Worm (Caenorhabditis elegans): ENCODE data around the gene fbxa-113.

DNA sequence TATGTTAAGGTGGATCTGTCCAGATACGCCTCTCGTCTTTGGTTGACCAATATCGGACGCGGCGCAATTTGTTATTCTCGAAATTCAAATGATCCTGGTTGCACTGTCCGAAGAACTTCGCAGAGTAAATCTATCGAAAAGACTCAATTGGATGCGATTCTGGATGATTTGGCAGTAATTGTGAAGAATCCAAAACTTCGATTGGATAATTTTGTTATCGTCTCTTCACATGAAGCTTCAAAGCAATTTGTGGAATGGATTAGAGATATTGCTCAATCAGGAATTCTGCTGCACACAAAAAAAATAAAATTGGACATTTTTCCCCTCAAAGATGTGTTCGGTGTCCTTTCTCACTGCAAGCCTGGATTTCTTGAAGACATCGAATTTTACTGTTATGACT, 3.5 kb upstream of the fbxa-113 start:
- TF ChIP-seq sdz-12 (GFP tag; optimal IDR thresholded peaks at IDR 0.05) = no peak
- TF ChIP-seq nhr-10 (tag; optimal IDR thresholded peaks at IDR 0.05) = no peak
- no peak for TF ChIP-seq ceh-82 (tag; optimal IDR thresholded peaks at IDR 0.05)
- TF ChIP-seq Y75B8A.6 (GFP tag; IDR thresholded peaks at IDR 0.05) = no peak
- no peak for TF ChIP-seq aly-2 (tag; optimal IDR thresholded peaks at IDR 0.05)
- TF ChIP-seq skn-1 (tag; optimal IDR thresholded peaks at IDR 0.05) = no peak
- TF ChIP-seq lin-15B (tag; optimal IDR thresholded peaks at IDR 0.05) = no peak

Data from whole organism, L4 larva.